Fruit fly (Drosophila melanogaster): Measurements from ENCODE around the gene CG17350.

CG17350 gene

DNA sequence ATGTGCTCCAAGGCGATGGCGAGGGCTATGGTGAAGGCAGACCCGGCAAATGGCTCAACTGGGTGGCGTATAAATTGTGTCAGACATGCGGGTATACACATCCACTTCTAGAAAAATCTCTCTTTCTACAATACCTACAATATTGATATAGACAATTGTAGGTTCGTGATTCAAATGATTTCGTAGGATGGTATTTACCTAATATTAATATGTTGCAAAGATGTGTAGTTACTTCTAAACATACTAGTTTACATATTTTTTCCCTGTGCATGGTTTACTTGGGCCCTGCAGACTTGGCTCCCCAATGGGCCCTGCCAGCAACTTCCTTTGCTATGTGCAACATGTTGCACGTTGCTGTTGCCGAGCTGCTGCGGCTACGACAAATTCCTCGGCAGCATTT, 38.7 kb upstream of the CG17350 start (continued):
- TF ChIP-seq CG2199 (GFP tag; IDR thresholded peaks at IDR 0.05) (no peak), chif (GFP tag; optimal IDR thresholded peaks at IDR 0.05) (peak; percentile 5 to 59), kay (GFP tag; optimal IDR thresholded peaks at IDR 0.05) (no peak), corto (GFP tag; optimal IDR thresholded peaks at IDR 0.05) (no peak), CG4328 (GFP tag; optimal IDR thresholded peaks at IDR 0.05) (no peak), CG8359 (GFP tag; optimal IDR thresholded peaks at IDR 0.05; ENCODE audit: borderline replicate concordance) (peak; percentile 10), Hey (tag; optimal IDR thresholded peaks at IDR 0.05) (no peak), CG9609 (GFP tag; optimal IDR thresholded peaks at IDR 0.05) (peak; percentile 14), CG2116 (GFP tag; optimal IDR thresholded peaks at IDR 0.05) (no peak), gem (tag; optimal IDR thresholded peaks at IDR 0.05) (peak; percentile 73), CG33557 (GFP tag; optimal IDR thresholded peaks at IDR 0.05) (peak; percentile 34), Awh (GFP tag; IDR thresholded peaks at IDR 0.05) (peak; percentile 43; the same call in 1 of the 2 replicates), CG17612 (GFP tag; IDR thresholded peaks at IDR 0.05) (no peak), salm (tag; optimal IDR thresholded peaks at IDR 0.05) (no peak), B-H2 (GFP tag; optimal IDR thresholded peaks at IDR 0.05) (no peak), Bgb (GFP tag; IDR thresholded peaks at IDR 0.05; ENCODE audit: partially characterized antibody) (no peak), Neu2 (GFP tag; optimal IDR thresholded peaks at IDR 0.05; ENCODE audit: borderline replicate concordance) (no peak), Sox100B (GFP tag; optimal IDR thresholded peaks at IDR 0.05) (peak; percentile 12), CG6854 (GFP tag; optimal IDR thresholded peaks at IDR 0.05) (no peak), Antp (GFP tag; optimal IDR thresholded peaks at IDR 0.05) (peak; percentile 0), pfk (GFP tag; optimal IDR thresholded peaks at IDR 0.05) (no peak), trh (GFP tag; optimal IDR thresholded peaks at IDR 0.05) (no peak), CG8765 (GFP tag; IDR thresholded peaks at IDR 0.05) (no peak), NFAT (GFP tag; IDR thresholded peaks at IDR 0.05) (no peak), otp (GFP tag; IDR thresholded peaks at IDR 0.05) (0 out of 3 replicates have a peak, but pooled peaks have one; percentile 51), Atf-2 (GFP tag; optimal IDR thresholded peaks at IDR 0.05) (peak; percentile 28), Spps (tag; optimal IDR thresholded peaks at IDR 0.05) (peak; percentile 55), CG6272 (GFP tag; IDR thresholded peaks at IDR 0.05) (no peak), CG6689 (GFP tag; IDR thresholded peaks at IDR 0.05) (peak; percentile 42; the same call in 1 of the 2 replicates), CG18764 (GFP tag; optimal IDR thresholded peaks at IDR 0.05) (peak; percentile 21), lmd (GFP tag; IDR thresholded peaks at IDR 0.05) (no peak), crol (GFP tag; IDR thresholded peaks at IDR 0.05) (no peak), CG14667 (GFP tag; IDR thresholded peaks at IDR 0.05) (no peak), insv (GFP tag; optimal IDR thresholded peaks at IDR 0.05) (no peak), ham (GFP tag; IDR thresholded peaks at IDR 0.05) (no peak), CG4424 (GFP tag; optimal IDR thresholded peaks at IDR 0.05) (peak; percentile 70), Oli (tag; optimal IDR thresholded peaks at IDR 0.05) (peak; percentile 66), dysf (GFP tag; IDR thresholded peaks at IDR 0.05) (peak; percentile 15; the same call in 1 of the 3 replicates)

DNA sequence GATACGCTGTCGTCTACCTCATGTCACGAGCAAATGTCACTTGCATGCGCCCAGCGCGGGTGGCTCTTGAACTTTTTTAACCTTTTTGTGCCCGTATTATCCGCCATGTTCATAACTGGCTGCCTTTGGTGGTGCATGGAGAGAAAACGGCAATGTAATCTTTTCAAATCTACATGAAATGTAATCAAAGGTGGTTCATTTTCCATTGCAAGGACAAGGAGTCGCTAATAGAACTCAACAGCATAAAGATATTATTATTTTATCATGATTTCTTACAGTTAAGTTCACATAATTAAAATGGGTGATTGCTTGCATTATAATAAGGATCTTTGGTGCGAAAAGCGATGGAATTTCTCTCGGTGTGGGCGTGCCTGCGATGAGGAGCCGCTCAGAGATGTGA, 38.0 kb upstream of the CG17350 start:
- peak; percentile 46 for TF ChIP-seq Med (GFP tag)
- no peak for TF ChIP-seq sd (tag; optimal IDR thresholded peaks at IDR 0.05)
- TF ChIP-seq CG9797 (GFP tag; optimal IDR thresholded peaks at IDR 0.05) = no peak
- peak; percentile 49 for TF ChIP-seq sens (GFP tag)
